Fruit fly (Drosophila melanogaster): ENCODE results near the gene Tsp26A.

The Tsp26A gene

DNA sequence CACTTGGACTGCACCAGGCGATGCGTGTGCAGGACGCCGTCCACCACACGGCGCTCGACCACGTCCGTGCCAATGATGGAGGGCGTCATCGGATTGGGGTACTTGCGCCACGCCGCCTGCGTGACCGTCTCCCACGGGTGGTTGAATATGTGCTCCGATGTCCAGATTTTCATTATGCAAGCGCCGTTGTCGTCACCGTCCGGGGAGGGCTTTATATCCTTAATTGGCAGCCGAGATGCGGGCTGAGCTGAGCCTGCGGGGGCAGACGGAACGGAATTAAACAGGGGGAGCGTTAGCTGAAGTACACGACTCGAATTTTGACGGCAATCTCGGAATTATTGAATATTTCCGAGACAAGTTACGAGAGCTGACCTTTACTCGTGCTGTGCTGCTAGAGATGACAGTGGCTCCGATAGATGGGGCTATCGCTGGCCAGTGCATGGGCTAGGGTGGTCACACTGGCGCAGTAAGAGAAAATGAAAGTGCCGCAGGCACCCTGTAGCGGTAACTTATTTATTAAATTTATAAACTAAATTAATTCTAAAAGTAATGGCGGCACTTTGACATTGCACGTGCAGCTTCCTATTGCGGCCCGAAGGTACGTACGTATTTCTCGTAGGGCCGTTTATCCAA is 47.6 kb downstream of the Tsp26A start, which contains the start of gene IPIP (continued):
- no peak for TF ChIP-seq CG33557 (GFP tag; optimal IDR thresholded peaks at IDR 0.05)
- peak; percentile 69 for TF ChIP-seq B-H2 (GFP tag; optimal IDR thresholded peaks at IDR 0.05)
- no peak for TF ChIP-seq sc (optimal IDR thresholded peaks at IDR 0.05)
- no peak for TF ChIP-seq sc (GFP tag; optimal IDR thresholded peaks at IDR 0.05)
- no peak for TF ChIP-seq CG12219 (GFP tag; optimal IDR thresholded peaks at IDR 0.05)
- TF ChIP-seq CG16813 (GFP tag; IDR thresholded peaks at IDR 0.05; ENCODE audit: partially characterized antibody), result peak; percentile 87
- peak; percentile 32; the same call in 1 of the 2 replicates for TF ChIP-seq ara (GFP tag; IDR thresholded peaks at IDR 0.05)
- 0 out of 2 replicates have a peak, but pooled peaks have one; percentile 7 for TF ChIP-seq E2f1 (GFP tag; IDR thresholded peaks at IDR 0.05)
- TF ChIP-seq CG30403 (GFP tag; optimal IDR thresholded peaks at IDR 0.05), result peak; percentile 26
- TF ChIP-seq vfl (GFP tag; optimal IDR thresholded peaks at IDR 0.05), result no peak
- TF ChIP-seq CG13296 (GFP tag; optimal IDR thresholded peaks at IDR 0.05), result no peak
- TF ChIP-seq CG15601 (tag; optimal IDR thresholded peaks at IDR 0.05), result no peak
- TF ChIP-seq Bdp1 (GFP tag; optimal IDR thresholded peaks at IDR 0.05), result peak; percentile 57
- TF ChIP-seq CG4730 (GFP tag; IDR thresholded peaks at IDR 0.05), result no peak
- peak; percentile 69 for TF ChIP-seq onecut (GFP tag; IDR thresholded peaks at IDR 0.05)
- TF ChIP-seq bab2 (GFP tag; optimal IDR thresholded peaks at IDR 0.05), result no peak
- no peak for TF ChIP-seq CG18764 (GFP tag; optimal IDR thresholded peaks at IDR 0.05)
- TF ChIP-seq CG43689 (GFP tag; IDR thresholded peaks at IDR 0.05), result no peak
- no peak for TF ChIP-seq CG16815 (GFP tag; optimal IDR thresholded peaks at IDR 0.05)
- TF ChIP-seq CG15011 (GFP tag; optimal IDR thresholded peaks at IDR 0.05), result no peak
- TF ChIP-seq B-H1 (GFP tag; IDR thresholded peaks at IDR 0.05), result no peak
- TF ChIP-seq NC2α (GFP tag; optimal IDR thresholded peaks at IDR 0.05), result no peak
- TF ChIP-seq Side (GFP tag; optimal IDR thresholded peaks at IDR 0.05), result no peak
- TF ChIP-seq wor (GFP tag; IDR thresholded peaks at IDR 0.05), result no peak
- peak; percentile 12 for TF ChIP-seq ind (GFP tag; optimal IDR thresholded peaks at IDR 0.05)
- TF ChIP-seq crp (GFP tag; optimal IDR thresholded peaks at IDR 0.05), result peak in 1 of 2 experiments; percentile 73
- TF ChIP-seq CG7556 (GFP tag; optimal IDR thresholded peaks at IDR 0.05), result no peak
- TF ChIP-seq dmrt11E (tag; optimal IDR thresholded peaks at IDR 0.05), result no peak
- TF ChIP-seq CG17829 (tag; optimal IDR thresholded peaks at IDR 0.05), result peak; percentile 44
- TF ChIP-seq Gsc (GFP tag; IDR thresholded peaks at IDR 0.05), result no peak
- TF ChIP-seq Atf6 (GFP tag; IDR thresholded peaks at IDR 0.05), result no peak
- TF ChIP-seq Oli (tag; optimal IDR thresholded peaks at IDR 0.05), result no peak
- TF ChIP-seq bsh (GFP tag; optimal IDR thresholded peaks at IDR 0.05), result peak in 1 of 2 experiments; percentile 3
- 0 out of 2 replicates have a peak, but pooled peaks have one; percentile 9 for TF ChIP-seq stc (GFP tag; IDR thresholded peaks at IDR 0.05)
- TF ChIP-seq zfh1 (GFP tag; IDR thresholded peaks at IDR 0.05), result peak; percentile 54; the same call in 2 of the 3 replicates
- no peak for TF ChIP-seq CG3065 (GFP tag; optimal IDR thresholded peaks at IDR 0.05)
- no peak for TF ChIP-seq fd102C (GFP tag; optimal IDR thresholded peaks at IDR 0.05)
- peak; percentile 62 for TF ChIP-seq chn (GFP tag; optimal IDR thresholded peaks at IDR 0.05)
- peak; percentile 53 for TF ChIP-seq CG1233 (GFP tag; optimal IDR thresholded peaks at IDR 0.05)
- no peak for TF ChIP-seq HmgD (GFP tag; optimal IDR thresholded peaks at IDR 0.05)
- TF ChIP-seq odd (GFP tag; optimal IDR thresholded peaks at IDR 0.05), result peak; percentile 6
- no peak for TF ChIP-seq CG6654 (GFP tag; optimal IDR thresholded peaks at IDR 0.05)
- peak; percentile 16 for TF ChIP-seq sd (tag; optimal IDR thresholded peaks at IDR 0.05)
- no peak for TF ChIP-seq CG2875 (GFP tag; optimal IDR thresholded peaks at IDR 0.05)
- TF ChIP-seq nom (GFP tag; optimal IDR thresholded peaks at IDR 0.05), result peak; percentile 59
- TF ChIP-seq HLHmδ (GFP tag; optimal IDR thresholded peaks at IDR 0.05), result peak; percentile 3
- peak; percentile 63 for TF ChIP-seq CG14860 (GFP tag; IDR thresholded peaks at IDR 0.05; ENCODE audit: partially characterized antibody)
- TF ChIP-seq Hand (GFP tag; optimal IDR thresholded peaks at IDR 0.05), result no peak
- TF ChIP-seq CG10209 (GFP tag; optimal IDR thresholded peaks at IDR 0.05), result peak; percentile 48
- TF ChIP-seq Six4 (GFP tag; optimal IDR thresholded peaks at IDR 0.05), result no peak
